Fruit fly (Drosophila melanogaster): ENCODE measurements around the gene CG42822.

Gene CG42822

DNA sequence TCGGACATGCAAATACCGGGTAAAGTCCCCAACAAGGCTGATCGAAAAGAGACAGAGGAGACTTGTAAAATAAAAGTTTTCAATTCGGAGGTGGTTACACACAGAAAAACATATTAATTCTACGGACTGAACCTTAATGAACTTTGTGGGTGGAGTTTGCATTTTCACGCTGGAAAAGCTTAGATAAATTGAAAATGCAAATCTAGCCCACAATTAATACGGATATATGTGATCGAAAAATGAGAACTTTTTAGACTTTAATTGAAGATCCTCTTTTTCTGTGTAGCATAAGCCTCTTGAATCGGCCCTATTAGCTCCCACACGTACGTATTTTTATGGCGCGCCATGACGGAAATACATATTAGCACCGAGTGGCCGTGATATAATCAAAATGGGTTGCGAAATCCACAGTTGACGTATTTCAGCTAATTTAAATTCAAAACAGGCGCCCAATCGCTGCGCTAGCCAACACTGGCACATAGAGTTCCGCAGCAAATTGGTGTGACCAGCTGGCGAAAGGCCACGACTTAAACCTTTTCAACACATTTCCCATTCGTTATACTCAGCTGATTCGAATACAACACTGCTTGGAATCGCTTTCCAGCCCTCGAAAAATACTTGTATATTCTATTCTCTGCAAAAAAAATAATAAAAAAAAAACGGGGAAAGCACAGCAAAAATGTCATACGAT lies 28.2 kb upstream of the CG42822 start:
- TF ChIP-seq CG32121 (GFP tag; IDR thresholded peaks at IDR 0.05) (0 out of 2 replicates have a peak, but pooled peaks have one; percentile 33), CG34367 (tag; optimal IDR thresholded peaks at IDR 0.05) (peak; percentile 42), CG10348 (GFP tag; IDR thresholded peaks at IDR 0.05) (no peak), EcR (GFP tag; optimal IDR thresholded peaks at IDR 0.05) (no peak), Pif1B (GFP tag; optimal IDR thresholded peaks at IDR 0.05) (peak; percentile 4), CG17806 (tag; optimal IDR thresholded peaks at IDR 0.05) (no peak), CG8159 (tag; optimal IDR thresholded peaks at IDR 0.05) (peak; percentile 42), D1 (tag; optimal IDR thresholded peaks at IDR 0.05) (no peak), Ets98B (GFP tag; IDR thresholded peaks at IDR 0.05) (peak; percentile 61; the same call in 1 of the 2 replicates), CG8301 (tag; optimal IDR thresholded peaks at IDR 0.05) (no peak), CG9948 (tag; optimal IDR thresholded peaks at IDR 0.05) (no peak), gl (tag; optimal IDR thresholded peaks at IDR 0.05) (no peak), CG13204 (GFP tag; optimal IDR thresholded peaks at IDR 0.05) (no peak), Pif1A (GFP tag; optimal IDR thresholded peaks at IDR 0.05) (peak; percentile 25), CG14655 (GFP tag; optimal IDR thresholded peaks at IDR 0.05) (peak; percentile 31), CG4496 (GFP tag; IDR thresholded peaks at IDR 0.05) (peak; percentile 74; the same call in 2 of the 3 replicates), fd96Ca (GFP tag; IDR thresholded peaks at IDR 0.05) (peak; percentile 68; the same call in 2 of the 3 replicates), CG12605 (GFP tag; IDR thresholded peaks at IDR 0.05) (peak; percentile 51), Snoo (tag; optimal IDR thresholded peaks at IDR 0.05) (peak; percentile 42), CG15710 (tag; optimal IDR thresholded peaks at IDR 0.05) (peak; percentile 14)

- TF ChIP-seq Pif1B (GFP tag; optimal IDR thresholded peaks at IDR 0.05) (peak; percentile 47), CG32121 (GFP tag; IDR thresholded peaks at IDR 0.05) (peak; percentile 82), gl (tag; optimal IDR thresholded peaks at IDR 0.05) (peak; percentile 67), CG15710 (tag; optimal IDR thresholded peaks at IDR 0.05) (peak; percentile 67), CG34367 (tag; optimal IDR thresholded peaks at IDR 0.05) (peak; percentile 60), CG8159 (tag; optimal IDR thresholded peaks at IDR 0.05) (peak; percentile 81), Ets98B (GFP tag; IDR thresholded peaks at IDR 0.05) (peak; percentile 92), CG17806 (tag; optimal IDR thresholded peaks at IDR 0.05) (peak; percentile 81), D1 (tag; optimal IDR thresholded peaks at IDR 0.05) (no peak), CG12605 (GFP tag; IDR thresholded peaks at IDR 0.05) (peak; percentile 61; the same call in 1 of the 2 replicates), Pif1A (GFP tag; optimal IDR thresholded peaks at IDR 0.05) (peak; percentile 83), CG9948 (tag; optimal IDR thresholded peaks at IDR 0.05) (peak; percentile 72), Snoo (tag; optimal IDR thresholded peaks at IDR 0.05) (peak; percentile 45), fd96Ca (GFP tag; IDR thresholded peaks at IDR 0.05) (peak; percentile 83), CG10348 (GFP tag; IDR thresholded peaks at IDR 0.05) (peak; percentile 63), CG13204 (GFP tag; optimal IDR thresholded peaks at IDR 0.05) (peak; percentile 29), CG8301 (tag; optimal IDR thresholded peaks at IDR 0.05) (peak; percentile 84), EcR (GFP tag; optimal IDR thresholded peaks at IDR 0.05) (no peak), CG4496 (GFP tag; IDR thresholded peaks at IDR 0.05) (peak; percentile 90), rn (GFP tag; IDR thresholded peaks at IDR 0.05) (peak; percentile 71), CG14655 (GFP tag; optimal IDR thresholded peaks at IDR 0.05) (peak; percentile 85)
Observed at dm6 chr3R:17386168-17386819, 27.4 kb upstream of the CG42822 start.

dm6 chr3R:17391313-17391845 lies 22.3 kb upstream of the CG42822 start, which contains the start of the genes Brf and sds22:
Gene Brf, minus strand, starts transcription at chr3R:17391337.
Gene sds22, plus strand, starts transcription at chr3R:17391594.
- TF ChIP-seq CG4496 (GFP tag; IDR thresholded peaks at IDR 0.05), result peak; percentile 93
- TF ChIP-seq CG9948 (tag; optimal IDR thresholded peaks at IDR 0.05), result peak; percentile 91
- peak; percentile 62 for TF ChIP-seq CG10348 (GFP tag; IDR thresholded peaks at IDR 0.05)
- peak; percentile 75 for TF ChIP-seq gl (tag; optimal IDR thresholded peaks at IDR 0.05)
- TF ChIP-seq CG34367 (tag; optimal IDR thresholded peaks at IDR 0.05), result peak; percentile 91
- TF ChIP-seq CG13204 (GFP tag; optimal IDR thresholded peaks at IDR 0.05), result peak; percentile 55
- TF ChIP-seq Pif1A (GFP tag; optimal IDR thresholded peaks at IDR 0.05), result peak; percentile 92
- peak; percentile 95 for TF ChIP-seq CG8159 (tag; optimal IDR thresholded peaks at IDR 0.05)
- TF ChIP-seq rn (GFP tag; IDR thresholded peaks at IDR 0.05), result peak; percentile 86; the same call in 1 of the 2 replicates
- TF ChIP-seq Ets98B (GFP tag; IDR thresholded peaks at IDR 0.05), result peak; percentile 91
- TF ChIP-seq Pif1B (GFP tag; optimal IDR thresholded peaks at IDR 0.05), result peak; percentile 91
- peak; percentile 2 for TF ChIP-seq EcR (GFP tag; optimal IDR thresholded peaks at IDR 0.05)
- peak; percentile 89 for TF ChIP-seq CG32121 (GFP tag; IDR thresholded peaks at IDR 0.05)
- TF ChIP-seq CG8301 (tag; optimal IDR thresholded peaks at IDR 0.05), result peak; percentile 88
- TF ChIP-seq CG17806 (tag; optimal IDR thresholded peaks at IDR 0.05), result peak; percentile 94
- peak; percentile 77 for TF ChIP-seq fd96Ca (GFP tag; IDR thresholded peaks at IDR 0.05)
- peak; percentile 93 for TF ChIP-seq CG14655 (GFP tag; optimal IDR thresholded peaks at IDR 0.05)
- TF ChIP-seq CG15710 (tag; optimal IDR thresholded peaks at IDR 0.05), result peak; percentile 94
- TF ChIP-seq CG12605 (GFP tag; IDR thresholded peaks at IDR 0.05), result peak; percentile 76; the same call in 1 of the 2 replicates
- peak; percentile 88 for TF ChIP-seq D1 (tag; optimal IDR thresholded peaks at IDR 0.05)
- TF ChIP-seq Snoo (tag; optimal IDR thresholded peaks at IDR 0.05), result peak; percentile 89

dm6 chr3R:17394318-17395188 lies 19.1 kb upstream of the CG42822 start, which contains the start of gene CREG:
Gene CREG, minus strand, starts transcription at chr3R:17394640.
- TF ChIP-seq D1 (tag; optimal IDR thresholded peaks at IDR 0.05) (peak; percentile 24), Snoo (tag; optimal IDR thresholded peaks at IDR 0.05) (peak; percentile 46), CG13204 (GFP tag; optimal IDR thresholded peaks at IDR 0.05) (no peak), CG4496 (GFP tag; IDR thresholded peaks at IDR 0.05) (no peak), EcR (GFP tag; optimal IDR thresholded peaks at IDR 0.05) (peak; percentile 85), gl (tag; optimal IDR thresholded peaks at IDR 0.05) (no peak), CG32121 (GFP tag; IDR thresholded peaks at IDR 0.05) (no peak), CG17806 (tag; optimal IDR thresholded peaks at IDR 0.05) (no peak), CG8159 (tag; optimal IDR thresholded peaks at IDR 0.05) (peak; percentile 41), CG14655 (GFP tag; optimal IDR thresholded peaks at IDR 0.05) (peak; percentile 53), fd96Ca (GFP tag; IDR thresholded peaks at IDR 0.05) (no peak), CG34367 (tag; optimal IDR thresholded peaks at IDR 0.05) (no peak), Pif1A (GFP tag; optimal IDR thresholded peaks at IDR 0.05) (peak; percentile 32), CG10348 (GFP tag; IDR thresholded peaks at IDR 0.05) (no peak), CG12605 (GFP tag; IDR thresholded peaks at IDR 0.05) (0 out of 2 replicates have a peak, but pooled peaks have one; percentile 7), rn (GFP tag; IDR thresholded peaks at IDR 0.05) (no peak), Ets98B (GFP tag; IDR thresholded peaks at IDR 0.05) (0 out of 2 replicates have a peak, but pooled peaks have one; percentile 24), CG8301 (tag; optimal IDR thresholded peaks at IDR 0.05) (peak; percentile 38), CG9948 (tag; optimal IDR thresholded peaks at IDR 0.05) (peak; percentile 11), CG15710 (tag; optimal IDR thresholded peaks at IDR 0.05) (peak; percentile 23), Pif1B (GFP tag; optimal IDR thresholded peaks at IDR 0.05) (peak; percentile 18)
